Worm (Caenorhabditis elegans) whole organism, L1 larva: ENCODE results near the gene T23F2.3.

Experiments used
- C16A3.4 ChIP-seq: fragments of 150-350 bp; optimal IDR thresholded peaks from 2 replicates; lab custom pipeline; 2014; ENCODE audit warnings: missing biosample characterization, missing genetic modification characterization
- alr-1 ChIP-seq: fragments of 200-800 bp; sonication (Bioruptor generic); optimal IDR thresholded peaks from 2 replicates; lab custom pipeline; 2018; ENCODE audit warnings: borderline replicate concordance, mild to moderate bottlenecking, missing genetic modification characterization, missing compliant biosample characterization
- ama-1 ChIP-seq: fragments of 150-350 bp; optimal IDR thresholded peaks from 2 replicates; lab custom pipeline; 2014
- blmp-1 ChIP-seq: fragments of 150-350 bp; optimal IDR thresholded peaks from 2 replicates; lab custom pipeline; 2014; ENCODE audit warnings: missing biosample characterization, missing genetic modification characterization
- ceh-90 ChIP-seq: sonication (generic microtip); optimal IDR thresholded peaks from 2 replicates; lab custom pipeline; 2016; ENCODE audit warnings: missing genetic modification characterization, missing compliant biosample characterization
- ces-1 ChIP-seq: fragments of 150-350 bp; optimal IDR thresholded peaks from 2 replicates; lab custom pipeline; 2014; ENCODE audit warnings: missing biosample characterization, missing genetic modification reagents, missing genetic modification characterization
- dpl-1 ChIP-seq, 3 experiments: fragments of 150-350 bp in 2 of 3; sonication (generic microtip) in 1 of 3; optimal IDR thresholded peaks; 2 replicates each; lab custom pipeline; 2014 to 2017; ENCODE audit warnings: missing biosample characterization in 3 of 3, missing genetic modification characterization in 3 of 3, missing genetic modification reagents in 3 of 3
- efl-1 ChIP-seq, 4 experiments: fragments of 150-350 bp; optimal IDR thresholded peaks in 3 of 4; peaks in 1 of 4; 1 replicate in 1 of 4; 2 replicates in 3 of 4; lab custom pipeline; 2014; ENCODE audit warnings: missing biosample characterization in 2 of 4, missing genetic modification characterization in 2 of 4, missing genetic modification reagents in 2 of 4
- egl-27 ChIP-seq, 2 experiments: fragments of 150-350 bp in 1 of 2; sonication (generic microtip); optimal IDR thresholded peaks; 3 replicates each; lab custom pipeline; 2017 to 2018; ENCODE audit warnings: missing biosample characterization in 2 of 2, missing genetic modification characterization in 2 of 2, missing genetic modification reagents in 2 of 2
- elt-2 ChIP-seq: sonication (generic microtip); optimal IDR thresholded peaks from 2 replicates; lab custom pipeline; 2016; ENCODE audit warnings: missing genetic modification characterization, mild to moderate bottlenecking, inconsistent platforms, missing compliant biosample characterization, missing genetic modification reagents
- elt-3 ChIP-seq, 6 experiments: fragments of 150-350 bp in 1 of 6; sonication (generic microtip); optimal IDR thresholded peaks; 2 replicates each; lab custom pipeline; 2017 to 2018; ENCODE audit warnings: missing biosample characterization in 6 of 6, missing genetic modification characterization in 6 of 6, inconsistent platforms in 1 of 6
- ets-5 ChIP-seq: fragments of 200-800 bp; sonication (Bioruptor generic); IDR thresholded peaks from 2 replicates; pipeline ENCODE4 v1.3.6; 2022; ENCODE audit warnings: missing genetic modification characterization, missing compliant biosample characterization
- fkh-8 ChIP-seq: sonication (generic microtip); optimal IDR thresholded peaks from 2 replicates; lab custom pipeline; 2016; ENCODE audit warnings: mild to moderate bottlenecking, missing genetic modification characterization, missing compliant biosample characterization
- fos-1 ChIP-seq: fragments of 150-350 bp; optimal IDR thresholded peaks from 2 replicates; lab custom pipeline; 2014; ENCODE audit warnings: missing biosample characterization, missing genetic modification characterization
- hlh-4 ChIP-seq: sonication (generic microtip); optimal IDR thresholded peaks from 2 replicates; lab custom pipeline; 2016; ENCODE audit warnings: mild to moderate bottlenecking, missing genetic modification characterization, missing compliant biosample characterization
- irx-1 ChIP-seq: sonication (generic microtip); optimal IDR thresholded peaks from 2 replicates; lab custom pipeline; 2016; ENCODE audit warnings: missing genetic modification characterization, missing compliant biosample characterization
- isw-1 ChIP-seq: fragments of 200-800 bp; sonication (Bioruptor generic); IDR thresholded peaks from 2 replicates; pipeline ENCODE4 v1.3.6; 2022; ENCODE audit warnings: missing genetic modification characterization, missing compliant biosample characterization
- jun-1 ChIP-seq: fragments of 150-350 bp; optimal IDR thresholded peaks from 2 replicates; lab custom pipeline; 2014; ENCODE audit warnings: missing biosample characterization, missing genetic modification reagents, missing genetic modification characterization
- lin-14 ChIP-seq: fragments of 200-800 bp; sonication (Bioruptor generic); optimal IDR thresholded peaks from 2 replicates; lab custom pipeline; 2018; ENCODE audit warnings: mild to moderate bottlenecking, missing genetic modification characterization, moderate library complexity, missing compliant biosample characterization
- lin-15B ChIP-seq: fragments of 150-350 bp; sonication (generic microtip); optimal IDR thresholded peaks from 3 replicates; lab custom pipeline; 2014; ENCODE audit warnings: missing biosample characterization, missing genetic modification characterization
- lin-35 ChIP-seq, 2 experiments: fragments of 150-350 bp; optimal IDR thresholded peaks; 2 replicates each; lab custom pipeline; 2014; ENCODE audit warnings: missing biosample characterization in 2 of 2, missing genetic modification characterization in 2 of 2, missing genetic modification reagents in 2 of 2
- mab-9 ChIP-seq: fragments of 200-800 bp; sonication (Bioruptor generic); IDR thresholded peaks from 2 replicates; pipeline ENCODE4 v1.3.6; 2022; ENCODE audit warnings: missing genetic modification reagents, missing genetic modification characterization, missing compliant biosample characterization
- mef-2 ChIP-seq: fragments of 150-350 bp; optimal IDR thresholded peaks from 2 replicates; lab custom pipeline; 2014; ENCODE audit warnings: missing biosample characterization, missing genetic modification characterization
- nhr-19 ChIP-seq: fragments of 200-800 bp; sonication (Bioruptor generic); conservative IDR thresholded peaks from 2 replicates; pipeline ENCODE4 v1.3.6; 2022; ENCODE audit warnings: missing genetic modification characterization, missing compliant biosample characterization
- nhr-20 ChIP-seq: sonication (generic microtip); optimal IDR thresholded peaks from 2 replicates; lab custom pipeline; 2016; ENCODE audit warnings: mild to moderate bottlenecking, missing genetic modification characterization, missing compliant biosample characterization
- nhr-237 ChIP-seq: fragments of 150-350 bp; optimal IDR thresholded peaks from 2 replicates; lab custom pipeline; 2014; ENCODE audit warnings: missing biosample characterization, missing genetic modification characterization
- nhr-28 ChIP-seq: fragments of 150-350 bp; optimal IDR thresholded peaks from 2 replicates; lab custom pipeline; 2014; ENCODE audit warnings: missing biosample characterization, missing genetic modification characterization
- nhr-47 ChIP-seq: sonication (generic microtip); optimal IDR thresholded peaks from 2 replicates; lab custom pipeline; 2016; ENCODE audit warnings: mild to moderate bottlenecking, missing genetic modification characterization, moderate library complexity, missing compliant biosample characterization
- nhr-71 ChIP-seq: sonication (generic microtip); optimal IDR thresholded peaks from 2 replicates; lab custom pipeline; 2016; ENCODE audit warnings: mild to moderate bottlenecking, missing genetic modification characterization, moderate library complexity, missing compliant biosample characterization
- nhr-77 ChIP-seq: fragments of 150-350 bp; optimal IDR thresholded peaks from 2 replicates; lab custom pipeline; 2014; ENCODE audit warnings: missing biosample characterization, missing genetic modification characterization
- nhr-85 ChIP-seq: sonication (generic microtip); peaks from one replicate; lab custom pipeline; 2016; ENCODE audit warnings: missing genetic modification characterization, inconsistent platforms, missing compliant biosample characterization
- nhr-90 ChIP-seq: sonication (generic microtip); optimal IDR thresholded peaks from 2 replicates; lab custom pipeline; 2016; ENCODE audit warnings: mild to moderate bottlenecking, missing genetic modification characterization, missing compliant biosample characterization; ENCODE audit not compliant: poor library complexity
- rnt-1 ChIP-seq: sonication (generic microtip); optimal IDR thresholded peaks from 2 replicates; lab custom pipeline; 2016; ENCODE audit warnings: mild to moderate bottlenecking, missing genetic modification characterization, moderate library complexity, missing compliant biosample characterization
- skn-1 ChIP-seq: fragments of 150-350 bp; optimal IDR thresholded peaks from 2 replicates; lab custom pipeline; 2014; ENCODE audit warnings: missing biosample characterization, missing genetic modification characterization
- swsn-7 ChIP-seq: sonication (generic microtip); optimal IDR thresholded peaks from 2 replicates; lab custom pipeline; 2016; ENCODE audit warnings: missing genetic modification characterization, missing compliant biosample characterization
- tlp-1 ChIP-seq: fragments of 150-350 bp; optimal IDR thresholded peaks from 2 replicates; lab custom pipeline; 2014; ENCODE audit warnings: missing biosample characterization, missing genetic modification characterization
- unc-130 ChIP-seq: fragments of 150-350 bp; optimal IDR thresholded peaks from 2 replicates; lab custom pipeline; 2017; ENCODE audit warnings: missing biosample characterization, missing genetic modification characterization, inconsistent platforms
- unc-30 ChIP-seq: sonication (generic microtip); optimal IDR thresholded peaks from 2 replicates; lab custom pipeline; 2017; ENCODE audit warnings: missing biosample characterization, missing genetic modification characterization
- unc-62 ChIP-seq: fragments of 150-350 bp; optimal IDR thresholded peaks from 2 replicates; lab custom pipeline; 2014; ENCODE audit warnings: missing biosample characterization, missing genetic modification reagents, missing genetic modification characterization
- zip-4 ChIP-seq: fragments of 200-800 bp; sonication (Bioruptor generic); optimal IDR thresholded peaks from 2 replicates; lab custom pipeline; 2018; ENCODE audit warnings: mild to moderate bottlenecking, missing genetic modification characterization, moderate library complexity, missing compliant biosample characterization
- ztf-4 ChIP-seq: fragments of 150-350 bp; optimal IDR thresholded peaks from 2 replicates; lab custom pipeline; 2014; ENCODE audit warnings: missing biosample characterization, missing genetic modification characterization

The T23F2.3 gene

DNA sequence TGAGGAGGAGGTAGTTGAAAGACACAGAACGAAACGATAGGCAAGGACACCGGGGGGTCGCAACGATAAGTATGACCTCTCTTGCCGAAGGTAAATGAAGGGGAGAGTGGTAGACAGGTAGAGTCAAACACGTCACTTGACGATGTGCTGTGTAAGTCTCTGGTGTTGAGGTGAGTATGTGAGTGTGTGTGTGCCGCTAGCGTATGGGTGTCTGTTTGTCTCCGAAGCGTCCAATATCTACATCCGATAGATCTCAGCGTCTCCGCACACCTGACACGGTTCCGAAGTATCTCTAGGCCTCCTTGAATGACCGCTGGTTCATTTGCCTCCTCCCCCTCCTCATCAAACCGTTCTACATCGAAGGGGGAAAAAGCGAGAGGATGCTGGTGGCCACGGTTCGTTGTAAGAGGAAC, 37.0 kb downstream of the T23F2.3 start (continued):
- peak; percentile 65 for TF ChIP-seq C16A3.4 (tag; lab: Kevin White, UChicago)
- TF ChIP-seq nhr-19 = peak; percentile 65
- no peak for TF ChIP-seq unc-30 (tag; lab: Kevin White, UChicago)
- TF ChIP-seq unc-130 (tag; lab: Kevin White, UChicago) = peak; percentile 82
- TF ChIP-seq nhr-90 = peak; percentile 64
- 0 out of 2 replicates have a peak, but pooled peaks have one; percentile 11 for TF ChIP-seq mab-9 (GFP tag; lab: Robert Waterston, UW)
- peak; percentile 50 for TF ChIP-seq nhr-47 (tag; lab: Kevin White, UChicago)
- peak; percentile 95 for TF ChIP-seq lin-14 (GFP tag; lab: Kevin White, UChicago)
- TF ChIP-seq elt-3 (tag; optimal IDR thresholded peaks at IDR 0.05; lab: Kevin White, UChicago) = peak in 5 of 6 experiments; percentile 18 to 67 (median 52)
- TF ChIP-seq skn-1 (tag; lab: Kevin White, UChicago) = peak; percentile 69
- peak; percentile 84 for TF ChIP-seq nhr-20 (tag; lab: Kevin White, UChicago)
- TF ChIP-seq tlp-1 (tag; lab: Kevin White, UChicago) = no peak
- peak; percentile 85 for TF ChIP-seq nhr-77 (tag; lab: Kevin White, UChicago)
- TF ChIP-seq jun-1 (tag; lab: Kevin White, UChicago) = peak; percentile 60
- TF ChIP-seq dpl-1 (GFP tag; optimal IDR thresholded peaks at IDR 0.05; lab: Kevin White, UChicago) = peak in 1 of 3 experiments; percentile 15
- peak; percentile 8 to 34 for TF ChIP-seq efl-1 (optimal IDR thresholded peaks at IDR 0.05; lab: Kevin White, UChicago)
- TF ChIP-seq efl-1 (GFP tag; optimal IDR thresholded peaks at IDR 0.05 in 1 of 2; lab: Kevin White, UChicago) = no peak
- no peak for TF ChIP-seq mef-2
- peak; percentile 59 for TF ChIP-seq fkh-8 (tag; lab: Kevin White, UChicago)
- TF ChIP-seq irx-1 (tag; lab: Kevin White, UChicago) = peak; percentile 31
- no peak for TF ChIP-seq alr-1 (tag; lab: Kevin White, UChicago)
- TF ChIP-seq egl-27 (tag; optimal IDR thresholded peaks at IDR 0.05; lab: Kevin White, UChicago) = peak in 1 of 2 experiments; percentile 84
- TF ChIP-seq lin-35 (GFP tag; optimal IDR thresholded peaks at IDR 0.05; lab: Kevin White, UChicago) = peak; percentile 41 to 69
- TF ChIP-seq swsn-7 (tag; lab: Kevin White, UChicago) = peak; percentile 52
- TF ChIP-seq unc-62 (GFP tag; lab: Kevin White, UChicago) = no peak
- TF ChIP-seq, all 84 proteins: peak for 32

DNA sequence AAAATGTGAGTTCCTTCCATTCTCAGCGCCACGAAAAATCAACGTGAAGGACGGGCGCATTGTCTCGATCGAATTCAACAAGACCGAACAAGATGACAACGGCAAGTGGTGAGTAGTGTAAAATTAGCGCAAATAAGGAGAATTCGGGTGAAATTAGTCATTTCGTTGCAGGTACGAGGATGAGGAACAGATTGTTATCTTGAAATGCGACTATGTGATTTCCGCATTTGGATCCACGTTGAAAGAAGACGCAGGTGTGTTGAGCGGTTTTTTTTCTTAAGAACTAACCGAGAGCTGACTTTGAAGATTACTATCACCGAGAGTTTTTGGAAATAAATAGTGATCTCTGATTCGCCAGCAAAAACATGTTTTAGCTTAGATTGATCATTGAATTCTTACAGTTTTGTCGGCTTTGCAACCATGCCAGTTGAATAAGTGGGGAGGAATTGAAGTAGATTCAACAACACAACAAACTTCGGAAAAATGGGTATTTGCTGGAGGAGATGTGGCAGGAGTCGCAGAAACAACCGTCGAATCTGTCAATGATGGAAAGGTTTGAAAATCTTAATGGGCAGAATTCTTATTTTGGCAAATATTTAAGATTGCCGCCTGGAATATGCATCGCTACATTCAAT, 41.9 kb downstream of the T23F2.3 start:
- TF ChIP-seq fos-1 (tag; lab: Kevin White, UChicago) (no peak), rnt-1 (peak; percentile 15), lin-14 (GFP tag; lab: Kevin White, UChicago) (peak; percentile 41), elt-2 (no peak), zip-4 (no peak), nhr-77 (tag; lab: Kevin White, UChicago) (no peak), lin-15B (tag; lab: Kevin White, UChicago) (no peak), blmp-1 (tag; lab: Kevin White, UChicago) (peak; percentile 49), ces-1 (GFP tag; lab: Kevin White, UChicago) (no peak), isw-1 (GFP tag; lab: Robert Waterston, UW) (no peak), hlh-4 (no peak), nhr-237 (tag; lab: Kevin White, UChicago) (no peak), ama-1 (lab: Kevin White, UChicago) (no peak), unc-62 (GFP tag; lab: Kevin White, UChicago) (no peak), nhr-90 (no peak), nhr-85 (tag; lab: Kevin White, UChicago) (peak; percentile 82), ceh-90 (tag; lab: Kevin White, UChicago) (no peak), nhr-71 (tag; lab: Kevin White, UChicago) (no peak), ets-5 (GFP tag; lab: Robert Waterston, UW) (no peak), nhr-47 (tag; lab: Kevin White, UChicago) (no peak), skn-1 (tag; lab: Kevin White, UChicago) (no peak), nhr-28 (no peak), ztf-4 (tag; lab: Kevin White, UChicago) (no peak)
